Worm (Caenorhabditis elegans) whole organism, early embryonic: ENCODE measurements around the gene hpo-33.

ENCODE experiments used
- ama-1 ChIP-seq: fragments of 150-350 bp; optimal IDR thresholded peaks from 2 replicates; lab custom pipeline; 2014
- ceh-36 ChIP-seq: sonication (generic microtip); optimal IDR thresholded peaks from 2 replicates; lab custom pipeline; 2016; ENCODE audit warnings: missing genetic modification characterization, inconsistent platforms, missing compliant biosample characterization
- ets-7 ChIP-seq: sonication (generic microtip); optimal IDR thresholded peaks from 2 replicates; lab custom pipeline; 2016; ENCODE audit warnings: missing genotype, missing genetic modification characterization, missing compliant biosample characterization
- hnd-1 ChIP-seq: sonication (generic microtip); optimal IDR thresholded peaks from 2 replicates; lab custom pipeline; 2016; ENCODE audit warnings: missing genetic modification characterization, missing compliant biosample characterization
- scrt-1 ChIP-seq: fragments of 200-800 bp; sonication (Bioruptor generic); IDR thresholded peaks from 2 replicates; pipeline ENCODE4 v1.3.6; 2022; ENCODE audit warnings: missing genetic modification characterization, missing compliant biosample characterization
- tbx-37 ChIP-seq: fragments of 200-800 bp; sonication (Bioruptor generic); conservative IDR thresholded peaks from 2 replicates; pipeline ENCODE4 v1.3.6; 2022; ENCODE audit warnings: missing genetic modification reagents, missing genetic modification characterization, missing compliant biosample characterization
- tra-4 ChIP-seq: sonication (generic microtip); optimal IDR thresholded peaks from 2 replicates; lab custom pipeline; 2017; ENCODE audit warnings: missing genetic modification characterization, missing compliant biosample characterization

DNA sequence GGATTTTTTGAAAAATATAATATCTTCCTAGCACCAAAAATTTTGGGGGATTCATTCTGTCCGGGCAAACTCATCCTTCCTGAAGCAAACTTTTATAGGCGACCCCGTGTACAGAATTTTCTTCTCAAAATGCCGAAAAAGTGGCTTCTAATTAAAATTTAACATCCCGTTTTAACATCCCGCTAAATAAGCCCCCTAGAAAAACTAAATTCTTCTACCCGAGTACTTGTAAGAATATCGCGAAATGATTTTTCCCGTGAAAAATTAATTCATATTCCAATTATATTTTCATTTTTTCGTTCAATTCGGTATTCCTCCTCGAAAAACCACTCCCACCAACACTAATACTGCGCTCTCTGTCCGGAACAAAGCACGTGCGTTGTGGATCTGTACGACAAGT is 26.5 kb downstream of the hpo-33 start, which contains the start of gene T05E12.8:
- TF ChIP-seq ama-1 (lab: Kevin White, UChicago): no peak
- no peak for TF ChIP-seq hnd-1 (tag; lab: Kevin White, UChicago)
- no peak for TF ChIP-seq ceh-36 (tag; lab: Kevin White, UChicago)
- TF ChIP-seq tra-4 (tag; lab: Kevin White, UChicago): no peak
- no peak for TF ChIP-seq tbx-37 (GFP tag; lab: Robert Waterston, UW)
- TF ChIP-seq scrt-1 (GFP tag; lab: Robert Waterston, UW): no peak
- TF ChIP-seq ets-7 (tag; lab: Kevin White, UChicago): no peak
